Fruit fly (Drosophila melanogaster) whole organism, embryonic: ENCODE data around the gene CG32832.

ENCODE experiments used
- Asciz ChIP-seq: fragments of 200-800 bp; sonication (Bioruptor generic); optimal IDR thresholded peaks from 2 replicates; lab custom pipeline; 2017; ENCODE audit warnings: missing biosample characterization, mild to moderate bottlenecking, missing genetic modification characterization, missing genetic modification reagents
- BtbVII ChIP-seq: fragments of 200-800 bp; sonication (Bioruptor generic); optimal IDR thresholded peaks from 3 replicates; lab custom pipeline; 2017; ENCODE audit warnings: missing biosample characterization, mild to moderate bottlenecking, missing genetic modification characterization
- CG10147 ChIP-seq: fragments of 200-800 bp; sonication (Bioruptor generic); optimal IDR thresholded peaks from 2 replicates; lab custom pipeline; 2019; ENCODE audit warnings: missing biosample characterization, mild to moderate bottlenecking, missing genetic modification characterization, moderate library complexity
- CG10209 ChIP-seq: fragments of 200-800 bp; sonication (Bioruptor generic); optimal IDR thresholded peaks from 3 replicates; lab custom pipeline; 2017; ENCODE audit warnings: missing biosample characterization, mild to moderate bottlenecking, missing genetic modification characterization, missing genetic modification reagents
- CG11093 ChIP-seq: fragments of 200-800 bp; sonication (Bioruptor generic); IDR thresholded peaks from 3 replicates; pipeline ENCODE4 v1.3.6; 2022; ENCODE audit warnings: missing biosample characterization, missing genetic modification characterization
- CG11456 ChIP-seq: fragments of 200-800 bp; sonication (Bioruptor generic); IDR thresholded peaks from 3 replicates; pipeline ENCODE4 v1.3.6; 2022; ENCODE audit warnings: missing biosample characterization, missing genetic modification characterization
- CG11696 ChIP-seq: fragments of 200-800 bp; sonication (Bioruptor generic); IDR thresholded peaks from 2 replicates; pipeline ENCODE4 v1.3.6; 2022; ENCODE audit warnings: missing biosample characterization, missing genetic modification characterization
- CG13123 ChIP-seq: fragments of 200-800 bp; sonication (Bioruptor generic); optimal IDR thresholded peaks from 2 replicates; lab custom pipeline; 2016; ENCODE audit warnings: missing biosample characterization, missing genetic modification characterization
- CG13287 ChIP-seq: fragments of 200-800 bp; sonication (Bioruptor generic); IDR thresholded peaks from 2 replicates; pipeline ENCODE4 v1.3.6; 2022; ENCODE audit warnings: missing biosample characterization, missing genetic modification characterization; ENCODE audit not compliant: partially characterized antibody
- CG13894 ChIP-seq: fragments of 200-800 bp; sonication (Bioruptor generic); optimal IDR thresholded peaks from 3 replicates; lab custom pipeline; 2018; ENCODE audit warnings: missing biosample characterization, mild to moderate bottlenecking, missing genetic modification characterization, moderate library complexity
- CG1529 ChIP-seq: fragments of 200-800 bp; sonication (Bioruptor generic); optimal IDR thresholded peaks from 3 replicates; lab custom pipeline; 2018; ENCODE audit warnings: missing biosample characterization, missing genetic modification characterization
- CG17328 ChIP-seq: fragments of 200-800 bp; sonication (Bioruptor generic); IDR thresholded peaks from 2 replicates; pipeline ENCODE4 v1.3.6; 2022; ENCODE audit warnings: missing biosample characterization, missing genetic modification characterization
- CG17912 ChIP-seq: fragments of 200-800 bp; sonication (Bioruptor generic); optimal IDR thresholded peaks from 2 replicates; lab custom pipeline; 2018; ENCODE audit warnings: missing biosample characterization, mild to moderate bottlenecking, missing genetic modification characterization
- CG30020 ChIP-seq: fragments of 200-800 bp; optimal IDR thresholded peaks from 2 replicates; lab custom pipeline; 2019; ENCODE audit warnings: missing biosample characterization, mild to moderate bottlenecking, missing genetic modification characterization, moderate library complexity
- CG30431 ChIP-seq: fragments of 200-800 bp; sonication (Bioruptor generic); optimal IDR thresholded peaks from 2 replicates; lab custom pipeline; 2017; ENCODE audit warnings: missing biosample characterization, missing genetic modification characterization
- CG3065 ChIP-seq: fragments of 200-800 bp; sonication (Bioruptor generic); optimal IDR thresholded peaks from 2 replicates; lab custom pipeline; 2016; ENCODE audit warnings: missing biosample characterization, missing genetic modification characterization
- CG31388 ChIP-seq: fragments of 200-800 bp; sonication (Bioruptor generic); optimal IDR thresholded peaks from 2 replicates; lab custom pipeline; 2016; ENCODE audit warnings: missing biosample characterization, missing genetic modification characterization
- CG32767 ChIP-seq: fragments of 200-800 bp; sonication (Bioruptor generic); IDR thresholded peaks from 2 replicates; pipeline ENCODE4 v1.3.6; 2022; ENCODE audit warnings: missing biosample characterization, missing genetic modification characterization
- CG34224 ChIP-seq: fragments of 200-800 bp; sonication (Bioruptor generic); IDR thresholded peaks from 3 replicates; pipeline ENCODE4 v1.3.6; 2022; ENCODE audit warnings: missing biosample characterization, missing genetic modification characterization; ENCODE audit not compliant: partially characterized antibody
- CG43689 ChIP-seq: fragments of 200-800 bp; sonication (Bioruptor generic); IDR thresholded peaks from 2 replicates; pipeline ENCODE4 v1.3.6; 2022; ENCODE audit warnings: missing biosample characterization, missing genetic modification characterization
- CG4707 ChIP-seq: fragments of 200-800 bp; sonication (Bioruptor generic); optimal IDR thresholded peaks from 2 replicates; lab custom pipeline; 2018; ENCODE audit warnings: missing biosample characterization, mild to moderate bottlenecking, missing genetic modification characterization, moderate library complexity
- CG5953 ChIP-seq: fragments of 200-800 bp; sonication (Bioruptor generic); IDR thresholded peaks from 2 replicates; pipeline ENCODE4 v1.3.6; 2022; ENCODE audit warnings: missing biosample characterization, missing genetic modification characterization
- CG6689 ChIP-seq: fragments of 200-800 bp; sonication (Bioruptor generic); IDR thresholded peaks from 2 replicates; pipeline ENCODE4 v1.3.6; 2022; ENCODE audit warnings: missing biosample characterization, missing genetic modification characterization
- CG6854 ChIP-seq: fragments of 200-800 bp; sonication (Bioruptor generic); optimal IDR thresholded peaks from 3 replicates; lab custom pipeline; 2017; ENCODE audit warnings: missing biosample characterization, mild to moderate bottlenecking, missing genetic modification characterization
- Ets97D ChIP-seq: fragments of 200-800 bp; sonication (Bioruptor generic); optimal IDR thresholded peaks from 3 replicates; lab custom pipeline; 2016; ENCODE audit warnings: missing biosample characterization, missing genetic modification characterization
- Hey ChIP-seq: fragments of 200-800 bp; sonication (Bioruptor generic); optimal IDR thresholded peaks from 3 replicates; lab custom pipeline; 2018; ENCODE audit warnings: missing biosample characterization, mild to moderate bottlenecking, missing genetic modification characterization
- Hr51 ChIP-seq, 2 experiments: fragments of 200-800 bp; sonication (Bioruptor generic); optimal IDR thresholded peaks; 2 replicates in 1 of 2; 3 replicates in 1 of 2; lab custom pipeline; 2016 to 2018; ENCODE audit warnings: missing biosample characterization in 2 of 2, missing genetic modification characterization in 2 of 2, mild to moderate bottlenecking in 1 of 2, moderate library complexity in 1 of 2
- Nf-YA ChIP-seq: fragments of 200-800 bp; sonication (Bioruptor generic); IDR thresholded peaks from 2 replicates; pipeline ENCODE4 v1.3.6; 2022; ENCODE audit warnings: missing biosample characterization, missing genetic modification characterization
- NfI ChIP-seq: fragments of 200-800 bp; sonication (Bioruptor generic); optimal IDR thresholded peaks from 3 replicates; lab custom pipeline; 2018; ENCODE audit warnings: missing biosample characterization, mild to moderate bottlenecking, missing genetic modification characterization, moderate library complexity
- Poxn ChIP-seq: fragments of 200-800 bp; sonication (Bioruptor generic); IDR thresholded peaks from 2 replicates; pipeline ENCODE4 v1.3.6; 2022; ENCODE audit warnings: missing biosample characterization, missing genetic modification characterization
- ap ChIP-seq: fragments of 200-800 bp; sonication (Bioruptor generic); IDR thresholded peaks from 2 replicates; pipeline ENCODE4 v1.3.6; 2022; ENCODE audit warnings: missing biosample characterization, missing genetic modification characterization
- az2 ChIP-seq: fragments of 200-800 bp; sonication (Bioruptor generic); optimal IDR thresholded peaks from 3 replicates; lab custom pipeline; 2016; ENCODE audit warnings: missing biosample characterization, missing genetic modification characterization
- btn ChIP-seq: fragments of 200-800 bp; sonication (Bioruptor generic); optimal IDR thresholded peaks from 2 replicates; lab custom pipeline; 2016; ENCODE audit warnings: missing biosample characterization, missing genetic modification characterization
- ci ChIP-seq: fragments of 200-800 bp; sonication (Bioruptor generic); IDR thresholded peaks from 3 replicates; pipeline ENCODE4 v1.3.6; 2022; ENCODE audit warnings: missing biosample characterization, missing genetic modification characterization
- fd96Cb ChIP-seq: fragments of 200-800 bp; sonication (Bioruptor generic); optimal IDR thresholded peaks from 2 replicates; lab custom pipeline; 2018; ENCODE audit warnings: missing biosample characterization, mild to moderate bottlenecking, missing genetic modification characterization, moderate library complexity
- gce ChIP-seq: fragments of 200-800 bp; sonication (Bioruptor generic); IDR thresholded peaks from 3 replicates; pipeline ENCODE4 v1.3.6; 2022; ENCODE audit warnings: missing biosample characterization, missing genetic modification characterization
- gro ChIP-seq: fragments of 200-800 bp; sonication (Bioruptor generic); optimal IDR thresholded peaks from 2 replicates; lab custom pipeline; 2016; ENCODE audit warnings: missing biosample characterization, missing genetic modification characterization
- lab ChIP-seq: fragments of 200-800 bp; sonication (Bioruptor generic); optimal IDR thresholded peaks from 3 replicates; lab custom pipeline; 2017; ENCODE audit warnings: missing biosample characterization, missing genetic modification characterization, mild to moderate bottlenecking, moderate library complexity, missing genetic modification reagents
- lmd ChIP-seq: fragments of 200-800 bp; sonication (Bioruptor generic); IDR thresholded peaks from 2 replicates; pipeline ENCODE4 v1.3.6; 2022; ENCODE audit warnings: missing biosample characterization, missing genetic modification characterization
- maf-S ChIP-seq: fragments of 200-800 bp; sonication (Bioruptor generic); optimal IDR thresholded peaks from 2 replicates; lab custom pipeline; 2016; ENCODE audit warnings: missing biosample characterization, missing genetic modification characterization
- mam ChIP-seq: fragments of 200-800 bp; sonication (Bioruptor generic); optimal IDR thresholded peaks from 3 replicates; lab custom pipeline; 2016; ENCODE audit warnings: missing biosample characterization, missing genetic modification characterization
- pan ChIP-seq, 4 experiments: fragments of >200 bp in 3 of 4; fragments of 200-800 bp in 1 of 4; sonication (Bioruptor generic) in 1 of 4; optimal IDR thresholded peaks in 3 of 4; IDR thresholded peaks in 1 of 4; 2 replicates each; pipeline versions ENCODE4 v1.3.6 to Lab custom; 2017 to 2022; ENCODE audit warnings: missing biosample characterization in 2 of 4, missing genetic modification characterization in 2 of 4, mixed read lengths in 1 of 4
- pho ChIP-seq: fragments of 200-800 bp; sonication (Bioruptor generic); optimal IDR thresholded peaks from 2 replicates; lab custom pipeline; 2016; ENCODE audit warnings: missing biosample characterization, missing genetic modification characterization
- pum ChIP-seq: fragments of 200-800 bp; sonication (Bioruptor generic); optimal IDR thresholded peaks from 2 replicates; lab custom pipeline; 2016; ENCODE audit warnings: missing biosample characterization, missing genetic modification characterization
- repo ChIP-seq: fragments of 200-800 bp; sonication (Bioruptor generic); optimal IDR thresholded peaks from 2 replicates; lab custom pipeline; 2016; ENCODE audit warnings: missing biosample characterization, missing genetic modification characterization
- sima ChIP-seq: fragments of 200-800 bp; sonication (Bioruptor generic); optimal IDR thresholded peaks from 2 replicates; lab custom pipeline; 2016; ENCODE audit warnings: missing biosample characterization, missing genetic modification characterization
- tx ChIP-seq: fragments of 200-800 bp; sonication (Bioruptor generic); optimal IDR thresholded peaks from 2 replicates; lab custom pipeline; 2016; ENCODE audit warnings: missing biosample characterization, missing genetic modification characterization
- vvl ChIP-seq: fragments of 200-800 bp; sonication (Bioruptor generic); IDR thresholded peaks from 2 replicates; pipeline ENCODE4 v1.3.6; 2022; ENCODE audit warnings: missing biosample characterization, missing genetic modification characterization
- zf30C ChIP-seq: fragments of 200-800 bp; sonication (Bioruptor generic); optimal IDR thresholded peaks from 3 replicates; lab custom pipeline; 2018; ENCODE audit warnings: missing biosample characterization, mild to moderate bottlenecking, missing genetic modification characterization

Gene CG32832

DNA sequence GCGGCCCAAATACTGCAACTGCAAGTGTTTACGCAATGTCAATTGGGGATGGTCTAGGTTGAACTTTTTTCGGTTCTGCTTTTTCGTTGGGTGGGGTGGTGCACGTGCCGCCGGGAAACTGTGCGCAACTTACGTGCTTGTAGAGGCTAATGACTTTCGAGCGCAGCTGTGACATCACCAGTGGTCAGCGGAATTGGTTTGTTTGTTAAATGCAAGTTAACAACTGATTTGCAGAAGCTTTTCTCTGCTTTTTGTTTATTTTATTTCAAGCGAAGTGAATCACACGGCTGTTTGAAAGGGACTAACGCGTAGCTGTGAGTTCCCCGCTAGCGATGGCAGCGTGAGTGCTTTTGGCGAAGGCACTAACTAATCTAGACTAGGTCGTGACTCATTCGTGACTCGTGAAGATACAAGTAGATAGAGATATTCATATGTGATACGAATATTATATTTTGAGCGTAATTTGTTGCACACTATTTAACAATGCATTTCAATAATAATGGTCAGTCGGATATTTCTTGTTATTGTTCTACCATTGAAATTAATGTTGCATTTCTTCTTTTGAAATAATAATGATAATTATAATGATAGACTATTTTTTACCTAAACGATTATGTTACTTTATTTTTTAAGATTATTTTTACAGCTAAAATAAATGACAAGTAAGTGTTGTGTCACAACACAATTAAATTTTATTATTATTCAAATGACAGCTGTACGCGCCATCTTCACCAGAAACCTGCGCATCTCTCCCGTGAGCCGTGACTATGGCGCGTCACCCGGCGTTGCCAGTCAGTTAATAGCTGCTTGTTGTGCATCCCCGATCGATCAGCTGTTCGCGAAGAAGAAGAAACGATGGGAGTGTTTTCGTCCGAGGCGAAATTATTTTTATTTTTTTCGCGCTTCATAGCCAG, 8.8 kb upstream of the CG32832 start, which contains the start of the genes osi and tweek (continued):
- TF ChIP-seq vvl (no peak; the same call in 1 of the 2 replicates), CG11456 (GFP tag; lab: Robert Waterston, UW) (peak; percentile 68; the same call in 2 of the 3 replicates), CG5953 (GFP tag; lab: Robert Waterston, UW) (no peak), CG10209 (GFP tag; lab: Kevin White, UChicago) (peak; percentile 55), CG30431 (GFP tag; lab: Kevin White, UChicago) (peak; percentile 37), Hr51 (GFP tag; optimal IDR thresholded peaks at IDR 0.05; lab: Kevin White, UChicago) (peak in 1 of 2 experiments; percentile 38), CG6854 (GFP tag; lab: Kevin White, UChicago) (no peak), pho (GFP tag; lab: Kevin White, UChicago) (peak; percentile 41), mam (GFP tag; lab: Kevin White, UChicago) (peak; percentile 63), zf30C (no peak), btn (GFP tag; lab: Kevin White, UChicago) (no peak), NfI (GFP tag; lab: Kevin White, UChicago) (peak; percentile 46), ap (no peak), CG43689 (GFP tag; lab: Robert Waterston, UW) (no peak; the same call in 1 of the 2 replicates), CG1529 (GFP tag; lab: Kevin White, UChicago) (no peak), CG17912 (GFP tag; lab: Kevin White, UChicago) (no peak), Nf-YA (no peak), ci (GFP tag; lab: Robert Waterston, UW) (no peak), sima (no peak), fd96Cb (tag; lab: Kevin White, UChicago) (peak; percentile 40), CG11093 (GFP tag; lab: Robert Waterston, UW) (no peak), Ets97D (GFP tag; lab: Kevin White, UChicago) (no peak), CG13287 (peak; percentile 82), CG31388 (GFP tag; lab: Kevin White, UChicago) (peak; percentile 8), az2 (peak; percentile 70), CG4707 (GFP tag; lab: Kevin White, UChicago) (no peak), CG34224 (GFP tag; lab: Robert Waterston, UW) (peak; percentile 75), CG13123 (GFP tag; lab: Kevin White, UChicago) (peak; percentile 5), gro (GFP tag; lab: Kevin White, UChicago) (no peak), CG11696 (GFP tag; lab: Robert Waterston, UW) (no peak), CG17328 (GFP tag; lab: Robert Waterston, UW) (0 out of 2 replicates have a peak, but pooled peaks have one; percentile 8), lab (peak; percentile 23), CG32767 (GFP tag; lab: Robert Waterston, UW) (no peak), Asciz (GFP tag; lab: Kevin White, UChicago) (no peak), pum (GFP tag; lab: Kevin White, UChicago) (peak; percentile 44), CG30020 (tag; lab: Kevin White, UChicago) (no peak), tx (GFP tag; lab: Kevin White, UChicago) (peak; percentile 11), BtbVII (GFP tag; lab: Kevin White, UChicago) (no peak), CG10147 (GFP tag; lab: Kevin White, UChicago) (no peak), Poxn (GFP tag; lab: Robert Waterston, UW) (peak; percentile 67), Hey (tag; lab: Kevin White, UChicago) (peak; percentile 52), CG6689 (GFP tag; lab: Robert Waterston, UW) (no peak), lmd (GFP tag; lab: Robert Waterston, UW) (peak; percentile 76), gce (no peak), CG13894 (tag; lab: Kevin White, UChicago) (no peak), repo (GFP tag; lab: Kevin White, UChicago) (no peak), CG3065 (GFP tag; lab: Kevin White, UChicago) (no peak), pan (optimal IDR thresholded peaks at IDR 0.05; lab: Kevin White, UChicago) (no peak), pan (GFP tag; optimal IDR thresholded peaks at IDR 0.05 in 1 of 2, IDR thresholded peaks at IDR 0.05 in 1 of 2) (no peak), maf-S (peak; percentile 32)
